Fruit fly (Drosophila melanogaster) whole organism: Measurements from ENCODE around the gene Kr-h1.

Experiments
- CG8478 ChIP-seq: fragments of >200 bp; optimal IDR thresholded peaks from 2 replicates; lab custom pipeline; 2018; ENCODE audit warnings: inconsistent platforms
- Dll ChIP-seq: fragments of >200 bp; optimal IDR thresholded peaks from 2 replicates; lab custom pipeline; 2017
- EcR ChIP-seq, 2 experiments: fragments of >200 bp; optimal IDR thresholded peaks; 2 replicates each; lab custom pipeline; 2017; ENCODE audit warnings: missing biosample characterization in 2 of 2, missing genetic modification characterization in 2 of 2, missing genetic modification reagents in 2 of 2
- pan ChIP-seq: fragments of >200 bp; optimal IDR thresholded peaks from 2 replicates; lab custom pipeline; 2017
- psq ChIP-seq: fragments of >200 bp; optimal IDR thresholded peaks from 2 replicates; lab custom pipeline; 2017
- usp ChIP-seq: fragments of >200 bp; optimal IDR thresholded peaks from 2 replicates; lab custom pipeline; 2017; ENCODE audit warnings: missing biosample characterization, missing genetic modification characterization, mixed read lengths

Gene Kr-h1

dm6 chr2L:6089604-6090198 is 7.3 kb downstream of the Kr-h1 start:
- TF ChIP-seq Dll (no peak), usp (no peak), pan (lab: Kevin White, UChicago) (no peak), psq (lab: Kevin White, UChicago) (no peak), EcR (GFP tag; optimal IDR thresholded peaks at IDR 0.05; lab: Kevin White, UChicago) (no peak), CG8478 (lab: Kevin White, UChicago) (no peak)

DNA sequence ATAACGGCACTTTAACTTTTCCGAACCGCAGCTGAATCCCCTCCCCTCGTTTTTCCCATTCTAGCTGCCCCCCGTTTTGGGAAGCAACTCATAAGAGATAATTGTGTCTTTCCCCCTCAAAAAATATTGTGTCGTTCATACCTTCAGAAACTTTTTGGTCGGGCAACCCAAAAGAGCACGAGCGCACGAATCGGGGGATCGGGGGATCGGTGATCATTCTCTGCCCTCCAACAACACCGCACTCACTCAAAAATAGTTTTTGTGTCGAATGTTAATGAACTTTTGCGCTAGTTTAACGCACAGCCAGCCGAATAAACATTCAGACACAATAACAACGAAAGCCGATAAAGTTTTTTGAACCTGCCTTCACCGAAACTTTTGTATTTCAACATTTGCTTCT is 8.0 kb downstream of the Kr-h1 start:
- no peak for TF ChIP-seq CG8478 (lab: Kevin White, UChicago)

DNA sequence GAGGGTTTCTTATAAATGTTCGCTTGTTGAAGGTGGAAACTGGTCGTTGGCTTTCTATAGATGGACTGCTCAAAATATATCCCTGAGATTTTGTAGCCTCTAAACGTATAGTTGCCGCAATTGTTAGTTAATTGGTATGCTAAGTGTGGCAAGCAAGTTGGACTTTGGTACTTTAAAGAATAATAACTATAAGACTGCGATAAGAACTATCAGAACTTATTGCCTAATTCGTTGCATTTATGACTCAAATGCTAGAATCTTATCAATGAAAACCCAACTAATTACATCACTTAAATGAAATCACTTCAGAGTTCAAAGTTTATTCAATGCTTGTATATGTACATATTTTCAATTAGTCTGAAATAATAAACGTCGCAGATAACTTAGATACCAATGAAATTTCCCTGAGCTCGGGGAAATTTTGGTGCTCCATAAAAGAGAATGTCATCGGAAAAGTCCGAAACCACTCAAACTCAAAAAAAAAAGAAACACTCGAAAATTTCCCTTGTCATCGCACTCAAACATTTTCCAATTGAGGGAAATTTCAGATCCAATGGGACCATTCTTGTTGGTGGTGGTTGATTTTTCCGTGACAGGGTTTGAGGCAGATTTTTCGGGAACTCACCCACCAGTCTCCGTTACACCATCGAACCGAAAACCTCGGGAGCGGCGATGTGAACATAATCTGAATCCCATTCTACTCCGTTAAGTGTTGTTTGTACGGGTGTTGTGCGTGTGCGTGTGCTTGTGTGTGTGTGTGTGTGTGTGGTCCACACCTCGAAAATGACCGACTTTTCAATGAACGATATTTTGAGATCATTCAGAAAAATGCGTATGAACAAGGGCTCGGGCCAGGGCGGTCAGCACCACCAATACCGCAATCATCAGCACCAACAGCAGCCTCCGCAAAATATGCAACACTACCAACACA is 8.6 kb downstream of the Kr-h1 start, which contains the start of gene CG45075:
CG45075 (plus strand) TSS at position 627 of the 931 bp plus-strand sequence.
- TF ChIP-seq EcR (GFP tag; optimal IDR thresholded peaks at IDR 0.05; lab: Kevin White, UChicago) (no peak), CG8478 (lab: Kevin White, UChicago) (no peak), Dll (no peak), usp (no peak), pan (lab: Kevin White, UChicago) (no peak), psq (lab: Kevin White, UChicago) (no peak)

dm6 chr2L:6092300-6092699 is 9.9 kb downstream of the Kr-h1 start:
- TF ChIP-seq pan (lab: Kevin White, UChicago) (no peak), CG8478 (lab: Kevin White, UChicago) (no peak), EcR (GFP tag; optimal IDR thresholded peaks at IDR 0.05; lab: Kevin White, UChicago) (no peak), usp (no peak), Dll (no peak), psq (lab: Kevin White, UChicago) (no peak)

DNA sequence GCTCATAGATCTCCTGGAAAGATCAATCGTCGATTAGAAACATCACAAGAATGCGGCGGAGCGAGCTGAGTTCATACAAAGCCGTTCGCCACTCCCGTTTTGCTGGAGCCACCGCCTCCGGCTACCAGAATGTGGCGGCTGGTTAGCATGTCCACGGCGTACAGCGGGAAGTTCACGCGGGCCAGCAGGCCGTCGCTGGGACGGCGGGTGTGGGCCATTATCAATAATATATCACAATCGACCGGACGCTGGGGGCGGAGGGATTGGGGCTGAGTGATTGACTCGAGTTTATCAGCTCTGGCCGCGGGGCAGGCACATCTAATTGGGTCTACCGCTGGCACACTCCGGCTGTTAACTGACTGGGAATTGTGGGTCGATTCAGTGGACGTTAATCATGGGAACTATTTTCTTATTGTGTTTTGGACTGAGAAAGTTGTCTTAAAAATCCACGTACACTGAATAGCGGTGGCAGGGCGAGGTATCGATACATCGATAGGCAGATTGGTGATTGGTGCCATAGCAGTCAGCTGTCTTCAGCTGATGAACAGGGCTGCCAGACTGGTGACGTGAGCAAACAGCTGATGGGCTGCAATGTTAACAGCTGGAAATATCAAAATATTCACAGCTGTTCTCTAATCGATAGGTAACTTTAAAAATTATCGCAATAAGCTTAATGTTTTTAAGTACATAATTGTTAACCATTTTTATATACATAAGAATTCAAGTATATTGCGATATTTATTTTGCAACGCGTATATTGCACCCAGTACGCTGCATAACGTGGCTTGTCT is 16.3 kb downstream of the Kr-h1 start, which contains the start of gene CG9175:
CG9175 (minus strand) TSS at position 488 of the 791 bp plus-strand sequence.
- TF ChIP-seq usp (no peak), Dll (no peak), psq (lab: Kevin White, UChicago) (no peak)

DNA sequence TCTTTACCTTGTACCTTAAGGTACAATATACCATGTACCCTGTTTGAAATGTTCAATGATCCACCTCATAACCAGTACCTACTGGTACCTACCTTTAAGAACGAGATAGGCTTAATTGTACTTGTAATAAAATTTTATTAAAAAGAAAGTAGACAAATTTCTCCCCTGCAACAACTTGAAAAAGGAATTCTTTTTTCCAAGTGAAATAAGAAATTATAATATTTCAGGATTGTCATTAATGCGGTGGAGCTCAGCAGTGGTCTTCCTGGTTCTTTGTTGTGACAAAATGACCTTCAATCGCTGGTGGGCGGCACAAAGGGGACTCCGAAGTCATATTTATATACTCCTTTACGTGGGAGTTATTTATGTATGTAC is 16.9 kb downstream of the Kr-h1 start:
- TF ChIP-seq psq (lab: Kevin White, UChicago) (no peak), CG8478 (lab: Kevin White, UChicago) (no peak), EcR (GFP tag; optimal IDR thresholded peaks at IDR 0.05; lab: Kevin White, UChicago) (no peak), usp (no peak), pan (lab: Kevin White, UChicago) (no peak), Dll (no peak)

DNA sequence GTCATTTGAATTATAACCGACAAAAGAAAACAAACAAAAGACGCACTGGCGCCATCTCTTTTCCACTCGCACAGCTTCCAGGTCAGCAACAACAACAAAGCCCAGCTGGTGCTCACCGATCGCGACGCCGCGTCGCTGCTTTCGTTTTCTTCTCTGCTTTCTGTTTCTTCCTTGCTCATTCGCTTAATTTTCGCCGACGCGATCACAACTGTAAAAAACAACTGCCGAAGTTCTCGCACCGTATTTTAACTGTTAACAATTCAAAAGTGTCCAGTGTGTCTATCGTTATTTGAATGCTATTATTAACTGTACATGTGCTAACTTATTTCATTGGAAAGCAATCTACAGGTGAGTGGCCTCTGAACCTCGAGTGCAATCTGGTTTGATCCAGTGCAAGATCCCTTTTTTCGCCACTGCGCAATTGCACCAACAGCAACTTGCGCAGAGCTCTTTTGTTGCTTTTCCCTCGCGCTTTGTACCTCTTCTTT is 17.8 kb downstream of the Kr-h1 start, which contains the start of gene stai:
stai (plus strand) TSS at position 176 of the 488 bp plus-strand sequence.
- TF ChIP-seq pan (lab: Kevin White, UChicago) (peak; percentile 10), EcR (GFP tag; optimal IDR thresholded peaks at IDR 0.05; lab: Kevin White, UChicago) (no peak)

DNA sequence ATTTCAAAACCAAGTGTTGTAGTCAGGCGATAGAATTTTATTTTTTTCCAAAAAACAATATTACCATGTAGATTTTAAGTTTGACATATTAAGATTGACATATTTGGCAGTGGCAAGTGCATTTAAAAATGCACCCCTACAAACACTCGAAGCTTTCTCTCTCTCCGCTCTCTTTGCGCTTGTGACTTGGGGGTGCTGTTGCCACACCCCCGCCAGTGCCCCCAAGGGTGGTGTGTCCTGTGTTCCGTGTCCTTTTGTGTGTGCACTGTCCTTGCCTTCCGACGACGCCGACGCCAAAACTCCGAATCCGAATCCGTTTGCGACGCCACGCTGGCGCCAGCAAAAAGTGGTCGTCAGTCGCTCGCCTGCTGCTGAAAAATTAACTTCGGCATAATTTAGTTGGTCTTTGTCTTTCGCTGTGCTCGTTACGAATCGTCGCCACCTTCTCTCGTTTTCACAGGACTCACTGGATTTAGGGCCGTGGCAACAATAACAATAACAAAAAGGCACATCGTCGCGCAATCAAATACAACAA is 27.0 kb downstream of the Kr-h1 start:
- TF ChIP-seq EcR (GFP tag; optimal IDR thresholded peaks at IDR 0.05; lab: Kevin White, UChicago) = no peak
- TF ChIP-seq Dll = no peak
- no peak for TF ChIP-seq usp
- TF ChIP-seq CG8478 (lab: Kevin White, UChicago) = no peak
- no peak for TF ChIP-seq psq (lab: Kevin White, UChicago)
- TF ChIP-seq pan (lab: Kevin White, UChicago) = no peak

DNA sequence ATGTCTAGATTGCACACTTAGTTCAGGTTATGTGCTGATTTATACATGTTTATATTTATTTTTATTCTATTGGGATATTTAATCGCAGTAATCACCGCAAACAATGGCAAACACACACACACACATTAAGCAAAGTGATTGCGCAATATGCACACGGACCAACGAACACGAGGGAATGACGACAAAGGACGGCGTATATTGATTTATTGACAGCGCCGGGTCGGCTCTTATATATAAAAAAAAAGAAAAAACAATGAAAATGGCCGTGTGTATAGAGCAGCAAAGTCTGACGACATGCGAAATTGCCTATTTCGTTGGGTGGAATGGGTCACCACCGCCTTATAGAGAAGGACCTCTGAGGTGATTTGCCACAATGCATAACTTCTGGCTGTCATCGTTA is 28.4 kb downstream of the Kr-h1 start:
- no peak for TF ChIP-seq CG8478 (lab: Kevin White, UChicago)

dm6 chr2L:6118212-6118611 is 35.8 kb downstream of the Kr-h1 start, which contains the start of gene CG31642:
CG31642 (plus strand) TSS chr2L:6118512.
- TF ChIP-seq pan (lab: Kevin White, UChicago) (no peak), psq (lab: Kevin White, UChicago) (no peak), EcR (GFP tag; optimal IDR thresholded peaks at IDR 0.05; lab: Kevin White, UChicago) (no peak), Dll (no peak), CG8478 (lab: Kevin White, UChicago) (no peak), usp (no peak)

dm6 chr2L:6124815-6125214 is 42.4 kb downstream of the Kr-h1 start, which contains the start of gene Arpc4:
Arpc4 (plus strand) TSS chr2L:6125132.
- TF ChIP-seq usp (no peak), CG8478 (lab: Kevin White, UChicago) (no peak), psq (lab: Kevin White, UChicago) (no peak), Dll (no peak), pan (lab: Kevin White, UChicago) (no peak), EcR (GFP tag; optimal IDR thresholded peaks at IDR 0.05; lab: Kevin White, UChicago) (no peak)
